Worm (Caenorhabditis elegans) whole organism, L4 larva: Measurements from ENCODE around the gene prmt-9.

Source experiments
- F49E8.2 ChIP-seq: sonication (generic microtip); optimal IDR thresholded peaks from 2 replicates; lab custom pipeline; 2016; ENCODE audit warnings: missing compliant biosample characterization, mild to moderate bottlenecking, missing genetic modification characterization, borderline replicate concordance
- dmd-9 ChIP-seq: fragments of 200-800 bp; sonication (Bioruptor generic); IDR thresholded peaks from 2 replicates; pipeline ENCODE4 v1.3.6; 2022; ENCODE audit warnings: missing genetic modification reagents, missing genetic modification characterization, missing compliant biosample characterization
- fos-1 ChIP-seq: fragments of 150-350 bp; optimal IDR thresholded peaks from 2 replicates; lab custom pipeline; 2014; ENCODE audit warnings: missing biosample characterization, missing genetic modification characterization
- lim-7 ChIP-seq: fragments of 200-800 bp; sonication (Bioruptor generic); IDR thresholded peaks from 2 replicates; pipeline ENCODE4 v1.3.6; 2022; ENCODE audit warnings: missing genetic modification characterization, missing compliant biosample characterization
- lir-3 ChIP-seq: sonication (generic microtip); optimal IDR thresholded peaks from 2 replicates; lab custom pipeline; 2016; ENCODE audit warnings: mild to moderate bottlenecking, missing genetic modification characterization, missing compliant biosample characterization
- nhr-11 ChIP-seq: fragments of 150-350 bp; optimal IDR thresholded peaks from 2 replicates; lab custom pipeline; 2014; ENCODE audit warnings: missing biosample characterization, missing genetic modification characterization
- pha-4 ChIP-seq, 2 experiments: fragments of 150-350 bp in 1 of 2; fragments of 200-800 bp in 1 of 2; sonication (Bioruptor generic) in 1 of 2; IDR thresholded peaks in 1 of 2; optimal IDR thresholded peaks in 1 of 2; 2 replicates each; pipeline versions ENCODE4 v1.3.6 to Lab custom; 2014 to 2022; ENCODE audit warnings: missing genetic modification characterization in 2 of 2, missing genetic modification reagents in 2 of 2, missing biosample characterization in 1 of 2, missing compliant biosample characterization in 1 of 2
- pqm-1 ChIP-seq: sonication (generic microtip); optimal IDR thresholded peaks from 2 replicates; lab custom pipeline; 2017; ENCODE audit warnings: missing biosample characterization, missing genetic modification characterization
- rbr-2 ChIP-seq: sonication (generic microtip); optimal IDR thresholded peaks from 2 replicates; lab custom pipeline; 2016; ENCODE audit warnings: missing genotype, missing genetic modification characterization, missing compliant biosample characterization
- spr-1 ChIP-seq: sonication (generic microtip); optimal IDR thresholded peaks from 2 replicates; lab custom pipeline; 2016; ENCODE audit warnings: mild to moderate bottlenecking, missing genetic modification characterization, missing compliant biosample characterization
- spr-3 ChIP-seq: fragments of 200-800 bp; sonication (Bioruptor generic); optimal IDR thresholded peaks from 2 replicates; lab custom pipeline; 2018; ENCODE audit warnings: mild to moderate bottlenecking, missing genetic modification characterization, missing compliant biosample characterization
- ztf-11 ChIP-seq: fragments of 150-350 bp; optimal IDR thresholded peaks from 2 replicates; lab custom pipeline; 2014; ENCODE audit warnings: missing biosample characterization, missing genetic modification characterization

- TF ChIP-seq nhr-11 (no peak), pha-4 (GFP tag; IDR thresholded peaks at IDR 0.05; lab: Robert Waterston, UW) (no peak), pha-4 (tag; optimal IDR thresholded peaks at IDR 0.05; lab: Kevin White, UChicago) (no peak), spr-3 (GFP tag; lab: Kevin White, UChicago) (no peak), dmd-9 (GFP tag; lab: Robert Waterston, UW) (no peak), pqm-1 (tag; lab: Kevin White, UChicago) (no peak), rbr-2 (tag; lab: Kevin White, UChicago) (no peak), ztf-11 (tag; lab: Kevin White, UChicago) (no peak), lim-7 (GFP tag; lab: Robert Waterston, UW) (no peak), spr-1 (tag; lab: Kevin White, UChicago) (no peak), F49E8.2 (no peak), fos-1 (tag; lab: Kevin White, UChicago) (no peak), lir-3 (no peak)
Observed at ce11 chrIV:12703811-12704210, 19.6 kb upstream of the prmt-9 start, which contains the start of gene C27D8.4.
